Worm (Caenorhabditis elegans) whole organism, late embryonic: ENCODE results near the gene T26H5.8.
A peak's percentile ranks its signal among the peaks of the same experiment; 100 is the strongest.

ENCODE experiments used
- C38D4.7 ChIP-seq: fragments of 200-800 bp; sonication (Bioruptor generic); optimal IDR thresholded peaks from 2 replicates; lab custom pipeline; 2018; ENCODE audit warnings: mild to moderate bottlenecking, missing genetic modification characterization, moderate library complexity, missing compliant biosample characterization
- F13H6.1 ChIP-seq: sonication (generic microtip); optimal IDR thresholded peaks from 2 replicates; lab custom pipeline; 2016; ENCODE audit warnings: missing genetic modification characterization, missing compliant biosample characterization
- K09A11.1 ChIP-seq: sonication (generic microtip); optimal IDR thresholded peaks from 2 replicates; lab custom pipeline; 2017; ENCODE audit warnings: antibody characterized with exemption, mild to moderate bottlenecking, missing genetic modification characterization, missing compliant biosample characterization; ENCODE audit not compliant: insufficient read depth
- ceh-14 ChIP-seq: sonication (generic microtip); optimal IDR thresholded peaks from 2 replicates; lab custom pipeline; 2016; ENCODE audit warnings: missing genotype, missing genetic modification characterization, missing compliant biosample characterization
- ceh-18 ChIP-seq: sonication (generic microtip); optimal IDR thresholded peaks from 2 replicates; lab custom pipeline; 2016; ENCODE audit warnings: missing genetic modification characterization, missing compliant biosample characterization
- ceh-2 ChIP-seq: sonication (generic microtip); optimal IDR thresholded peaks from 2 replicates; lab custom pipeline; 2016; ENCODE audit warnings: missing genotype, missing genetic modification characterization, missing compliant biosample characterization
- ceh-22 ChIP-seq: sonication (generic microtip); optimal IDR thresholded peaks from 2 replicates; lab custom pipeline; 2017; ENCODE audit warnings: missing biosample characterization, missing genetic modification characterization
- ceh-30 ChIP-seq: fragments of 150-350 bp; optimal IDR thresholded peaks from 2 replicates; lab custom pipeline; 2014; ENCODE audit warnings: missing biosample characterization, missing genetic modification characterization
- ceh-31 ChIP-seq: sonication (generic microtip); optimal IDR thresholded peaks from 2 replicates; lab custom pipeline; 2016; ENCODE audit warnings: missing genetic modification characterization, missing compliant biosample characterization
- ceh-45 ChIP-seq: fragments of 200-800 bp; sonication (Bioruptor generic); IDR thresholded peaks from 2 replicates; pipeline ENCODE4 v1.3.6; 2022; ENCODE audit warnings: missing genetic modification reagents, missing genetic modification characterization, missing compliant biosample characterization
- ceh-9 ChIP-seq: sonication (generic microtip); optimal IDR thresholded peaks from 2 replicates; lab custom pipeline; 2016; ENCODE audit warnings: mild to moderate bottlenecking, missing genetic modification characterization, inconsistent platforms, missing compliant biosample characterization
- che-1 ChIP-seq: sonication (generic microtip); optimal IDR thresholded peaks from 2 replicates; lab custom pipeline; 2016; ENCODE audit warnings: mild to moderate bottlenecking, missing genetic modification characterization, missing compliant biosample characterization
- dmd-4 ChIP-seq: sonication (generic microtip); optimal IDR thresholded peaks from 2 replicates; lab custom pipeline; 2016; ENCODE audit warnings: borderline replicate concordance, missing genetic modification characterization, missing compliant biosample characterization
- elt-2 ChIP-seq: sonication (generic microtip); optimal IDR thresholded peaks from 2 replicates; lab custom pipeline; 2016; ENCODE audit warnings: missing genetic modification reagents, missing genetic modification characterization, missing compliant biosample characterization
- elt-4 ChIP-seq: sonication (generic microtip); optimal IDR thresholded peaks from 2 replicates; lab custom pipeline; 2016; ENCODE audit warnings: missing genetic modification characterization, missing compliant biosample characterization
- ets-4 ChIP-seq: sonication (generic microtip); optimal IDR thresholded peaks from 2 replicates; lab custom pipeline; 2016; ENCODE audit warnings: missing genetic modification characterization, missing compliant biosample characterization
- fkh-6 ChIP-seq: sonication (generic microtip); optimal IDR thresholded peaks from 2 replicates; lab custom pipeline; 2016; ENCODE audit warnings: missing genetic modification characterization, missing compliant biosample characterization
- gmeb-2 ChIP-seq: sonication (generic microtip); optimal IDR thresholded peaks from 2 replicates; lab custom pipeline; 2016; ENCODE audit warnings: missing genetic modification characterization, inconsistent platforms, missing compliant biosample characterization
- hlh-13 ChIP-seq: fragments of 200-800 bp; sonication (Bioruptor generic); optimal IDR thresholded peaks from 2 replicates; lab custom pipeline; 2018; ENCODE audit warnings: mild to moderate bottlenecking, missing genetic modification characterization, missing compliant biosample characterization
- hlh-30 ChIP-seq: sonication (generic microtip); optimal IDR thresholded peaks from 2 replicates; lab custom pipeline; 2017; ENCODE audit warnings: antibody characterized with exemption, missing genetic modification characterization, missing compliant biosample characterization; ENCODE audit not compliant: insufficient read depth
- madf-2 ChIP-seq: sonication (generic microtip); optimal IDR thresholded peaks from 2 replicates; lab custom pipeline; 2017; ENCODE audit warnings: missing genetic modification characterization, missing compliant biosample characterization
- nhr-11 ChIP-seq: fragments of 150-350 bp; optimal IDR thresholded peaks from 2 replicates; lab custom pipeline; 2014; ENCODE audit warnings: missing biosample characterization, missing genetic modification characterization
- nhr-232 ChIP-seq: sonication (generic microtip); optimal IDR thresholded peaks from 2 replicates; lab custom pipeline; 2016; ENCODE audit warnings: missing genetic modification characterization, missing compliant biosample characterization
- odd-2 ChIP-seq: sonication (generic microtip); optimal IDR thresholded peaks from 2 replicates; lab custom pipeline; 2017; ENCODE audit warnings: antibody characterized with exemption, mild to moderate bottlenecking, missing genetic modification characterization, missing compliant biosample characterization
- pat-9 ChIP-seq: fragments of 200-800 bp; sonication (Bioruptor generic); optimal IDR thresholded peaks from 2 replicates; lab custom pipeline; 2018; ENCODE audit warnings: mild to moderate bottlenecking, missing genetic modification characterization, moderate library complexity, missing compliant biosample characterization
- pha-2 ChIP-seq: sonication (generic microtip); optimal IDR thresholded peaks from 2 replicates; lab custom pipeline; 2017; ENCODE audit warnings: mild to moderate bottlenecking, missing genetic modification characterization, missing compliant biosample characterization
- pqm-1 ChIP-seq: sonication (generic microtip); optimal IDR thresholded peaks from 2 replicates; lab custom pipeline; 2016; ENCODE audit warnings: missing genetic modification characterization, missing compliant biosample characterization
- ref-2 ChIP-seq: sonication (generic microtip); optimal IDR thresholded peaks from 2 replicates; lab custom pipeline; 2016; ENCODE audit warnings: missing genetic modification characterization, missing compliant biosample characterization
- sdc-2 ChIP-seq: sonication (generic microtip); optimal IDR thresholded peaks from 2 replicates; lab custom pipeline; 2016; ENCODE audit warnings: missing genotype, missing genetic modification characterization, missing compliant biosample characterization
- sox-2 ChIP-seq: fragments of 200-800 bp; sonication (Bioruptor generic); IDR thresholded peaks from 2 replicates; pipeline ENCODE4 v1.3.6; 2022; ENCODE audit warnings: missing genetic modification reagents, missing genetic modification characterization, missing compliant biosample characterization
- sox-4 ChIP-seq: sonication (generic microtip); optimal IDR thresholded peaks from 2 replicates; lab custom pipeline; 2017; ENCODE audit warnings: mild to moderate bottlenecking, missing genetic modification characterization, inconsistent platforms, missing compliant biosample characterization
- tbx-7 ChIP-seq: sonication (generic microtip); optimal IDR thresholded peaks from 2 replicates; lab custom pipeline; 2016; ENCODE audit warnings: missing genotype, missing genetic modification characterization, missing compliant biosample characterization
- ttx-3 ChIP-seq: sonication (generic microtip); optimal IDR thresholded peaks from 2 replicates; lab custom pipeline; 2016; ENCODE audit warnings: missing genetic modification reagents, missing genetic modification characterization, missing compliant biosample characterization
- unc-3 ChIP-seq, 2 experiments: fragments of 200-800 bp in 1 of 2; sonication (Bioruptor generic) in 1 of 2; sonication (generic microtip) in 1 of 2; conservative IDR thresholded peaks in 1 of 2; optimal IDR thresholded peaks in 1 of 2; 2 replicates each; pipeline versions ENCODE4 v1.3.6 to Lab custom; 2016 to 2022; ENCODE audit warnings: missing compliant biosample characterization in 2 of 2, missing genetic modification characterization in 2 of 2, missing genetic modification reagents in 1 of 2

Gene T26H5.8

ce11 chrV:15432457-15432856, at the start of gene T26H5.8:
TSS of gene T26H5.8 (minus strand) at chrV:15432726.
- TF ChIP-seq madf-2 (tag; lab: Kevin White, UChicago) (no peak), ceh-2 (tag; lab: Kevin White, UChicago) (no peak), ttx-3 (tag; lab: Kevin White, UChicago) (no peak), hlh-13 (GFP tag; lab: Kevin White, UChicago) (no peak), ceh-14 (tag; lab: Kevin White, UChicago) (no peak), pat-9 (tag; lab: Kevin White, UChicago) (no peak), nhr-11 (tag; lab: Kevin White, UChicago) (no peak), elt-4 (tag; lab: Kevin White, UChicago) (no peak), fkh-6 (no peak), ceh-30 (tag; lab: Kevin White, UChicago) (no peak), pha-2 (tag; lab: Kevin White, UChicago) (no peak), tbx-7 (tag; lab: Kevin White, UChicago) (no peak), ref-2 (tag; lab: Kevin White, UChicago) (no peak), K09A11.1 (tag; lab: Kevin White, UChicago) (no peak), sox-2 (GFP tag; lab: Robert Waterston, UW) (no peak)

ce11 chrV:15481374-15481773, 48.8 kb upstream of the T26H5.8 start, which contains the start of gene nhr-150:
TSS of gene nhr-150 (minus strand) at chrV:15481465.
- TF ChIP-seq nhr-232 (tag; lab: Kevin White, UChicago) (no peak), ceh-14 (tag; lab: Kevin White, UChicago) (no peak), ttx-3 (tag; lab: Kevin White, UChicago) (no peak), ceh-45 (GFP tag; lab: Robert Waterston, UW) (no peak), ceh-22 (tag; lab: Kevin White, UChicago) (no peak), pqm-1 (no peak), ceh-31 (tag; lab: Kevin White, UChicago) (no peak), fkh-6 (no peak), gmeb-2 (tag; lab: Kevin White, UChicago) (no peak), sdc-2 (tag; lab: Kevin White, UChicago) (no peak), ets-4 (no peak), hlh-30 (tag; lab: Kevin White, UChicago) (no peak)

- TF ChIP-seq ceh-45 (GFP tag; lab: Robert Waterston, UW) (no peak), odd-2 (no peak), ceh-30 (tag; lab: Kevin White, UChicago) (no peak), C38D4.7 (GFP tag; lab: Kevin White, UChicago) (no peak), unc-3 (GFP tag; conservative IDR thresholded peaks at IDR 0.05; lab: Robert Waterston, UW) (no peak), unc-3 (tag; optimal IDR thresholded peaks at IDR 0.05; lab: Kevin White, UChicago) (no peak), sox-4 (tag; lab: Kevin White, UChicago) (no peak), pat-9 (tag; lab: Kevin White, UChicago) (no peak), che-1 (no peak), sox-2 (GFP tag; lab: Robert Waterston, UW) (no peak)
- TF ChIP-seq, all 69 proteins: peak for 0
These were observed 48.1 kb upstream of the T26H5.8 start for ce11 chrV:15480505-15481075.

DNA sequence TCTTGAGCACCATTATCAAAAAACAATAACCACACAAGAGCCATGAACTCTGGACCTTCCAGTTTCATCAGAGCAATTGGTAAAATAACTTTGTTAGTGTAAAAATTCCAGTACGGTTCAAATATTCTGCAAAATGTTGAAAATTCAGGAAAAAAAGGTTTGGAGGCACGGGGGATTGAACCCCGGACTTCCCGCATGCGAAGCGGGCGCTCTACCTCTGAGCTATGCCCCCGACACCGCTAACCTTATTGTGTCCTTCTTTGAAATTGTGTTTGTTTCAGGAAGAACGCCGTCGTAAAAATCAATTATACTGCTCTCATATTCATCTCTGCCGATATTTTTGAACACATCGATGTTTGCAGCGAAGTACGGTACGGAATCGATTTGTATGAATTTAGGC, 47.3 kb upstream of the T26H5.8 start:
- no peak for TF ChIP-seq F13H6.1 (tag; lab: Kevin White, UChicago)
- no peak for TF ChIP-seq dmd-4 (tag; lab: Kevin White, UChicago)
- TF ChIP-seq ceh-18 (tag; lab: Kevin White, UChicago) = no peak
- no peak for TF ChIP-seq pha-2 (tag; lab: Kevin White, UChicago)
- TF ChIP-seq fkh-6 = no peak
- no peak for TF ChIP-seq unc-3 (GFP tag; conservative IDR thresholded peaks at IDR 0.05; lab: Robert Waterston, UW)
- no peak for TF ChIP-seq unc-3 (tag; optimal IDR thresholded peaks at IDR 0.05; lab: Kevin White, UChicago)

DNA sequence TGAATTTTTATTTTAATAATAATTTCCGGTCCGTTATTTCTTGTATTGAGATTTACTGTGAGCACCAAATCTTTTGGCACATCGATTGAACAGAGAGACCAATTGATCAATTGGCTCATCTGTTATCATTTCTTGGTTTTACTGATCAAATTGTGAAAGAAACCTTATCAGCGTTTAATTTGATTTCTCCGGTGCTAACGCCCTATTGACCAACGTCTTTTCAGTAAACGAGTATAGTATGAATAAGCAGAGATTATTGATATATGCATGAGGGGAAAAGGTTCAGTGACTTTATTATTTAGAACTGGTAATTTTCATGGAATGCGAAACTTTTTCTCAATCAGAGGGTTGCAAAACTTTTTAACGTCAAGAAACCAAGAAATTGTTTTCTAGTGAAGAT, 46.6 kb upstream of the T26H5.8 start:
- TF ChIP-seq elt-2 (tag; lab: Kevin White, UChicago) (peak; percentile 46), ceh-9 (tag; lab: Kevin White, UChicago) (no peak)
